Worm (Caenorhabditis elegans) whole organism, L4/young adult: Measurements from ENCODE around the gene T26C5.4.

ENCODE experiments used
- W03F9.2 ChIP-seq: fragments of 150-350 bp; optimal IDR thresholded peaks from 2 replicates; lab custom pipeline; 2014; ENCODE audit warnings: missing biosample characterization, missing genetic modification characterization
- dao-5 ChIP-seq: sonication (generic microtip); optimal IDR thresholded peaks from 2 replicates; lab custom pipeline; 2016; ENCODE audit warnings: missing genotype, missing genetic modification characterization, moderate library complexity, missing compliant biosample characterization

DNA sequence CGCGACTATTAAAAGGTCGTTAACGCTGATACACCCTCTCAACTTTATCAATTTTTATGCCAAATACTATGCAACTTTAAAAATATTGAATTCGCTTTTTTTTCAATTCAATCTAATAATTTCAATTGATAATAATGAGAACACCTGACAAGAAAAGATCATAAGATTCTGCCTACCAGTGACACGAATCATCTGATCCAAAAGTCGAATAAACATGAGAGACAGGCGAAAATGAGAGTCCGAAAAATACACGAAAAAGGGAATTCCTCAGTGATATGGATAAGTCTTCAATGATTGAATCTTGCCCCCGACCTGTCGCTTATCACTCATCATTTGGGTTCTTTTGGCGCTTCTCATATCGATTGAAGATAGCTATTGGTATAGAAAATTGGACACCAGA, 8.7 kb downstream of the T26C5.4 start:
- TF ChIP-seq dao-5 (tag; lab: Kevin White, UChicago) (no peak), W03F9.2 (no peak)
